Fruit fly (Drosophila melanogaster) whole organism, prepupa: ENCODE measurements around the gene Polr3E.

Experiments used
- Blimp-1 ChIP-seq: fragments of 200-800 bp; sonication (Bioruptor generic); optimal IDR thresholded peaks from 3 replicates; lab custom pipeline; 2017; ENCODE audit warnings: missing biosample characterization, missing genetic modification characterization, mild to moderate bottlenecking, moderate library complexity, missing genetic modification reagents
- CG10631 ChIP-seq: fragments of 200-800 bp; sonication (Bioruptor generic); optimal IDR thresholded peaks from 2 replicates; lab custom pipeline; 2016; ENCODE audit warnings: missing biosample characterization, missing genetic modification characterization
- CG10669 ChIP-seq: fragments of 200-800 bp; sonication (Bioruptor generic); optimal IDR thresholded peaks from 3 replicates; lab custom pipeline; 2018; ENCODE audit warnings: missing biosample characterization, mild to moderate bottlenecking, missing genetic modification characterization, moderate library complexity
- CG11294 ChIP-seq: fragments of 200-800 bp; sonication (Bioruptor generic); IDR thresholded peaks from 2 replicates; pipeline ENCODE4 v1.3.6; 2022; ENCODE audit warnings: missing biosample characterization, missing genetic modification characterization
- CG11762 ChIP-seq: fragments of 200-800 bp; sonication (Bioruptor generic); optimal IDR thresholded peaks from 3 replicates; lab custom pipeline; 2016; ENCODE audit warnings: missing biosample characterization, missing genetic modification characterization; ENCODE audit not compliant: insufficient read depth
- CG11902 ChIP-seq: fragments of 200-800 bp; sonication (Bioruptor generic); optimal IDR thresholded peaks from 3 replicates; lab custom pipeline; 2016; ENCODE audit warnings: missing biosample characterization, missing genetic modification characterization
- CG15336 ChIP-seq: fragments of 200-800 bp; sonication (Bioruptor generic); IDR thresholded peaks from 2 replicates; pipeline ENCODE4 v1.3.6; 2022; ENCODE audit warnings: missing biosample characterization, missing genetic modification characterization
- CG1621 ChIP-seq: fragments of 200-800 bp; sonication (Bioruptor generic); optimal IDR thresholded peaks from 3 replicates; lab custom pipeline; 2018; ENCODE audit warnings: missing biosample characterization, mild to moderate bottlenecking, missing genetic modification characterization
- CG16779 ChIP-seq: fragments of 200-800 bp; sonication (Bioruptor generic); optimal IDR thresholded peaks from 3 replicates; lab custom pipeline; 2017; ENCODE audit warnings: missing biosample characterization, mild to moderate bottlenecking, missing genetic modification characterization
- CG3032 ChIP-seq: fragments of 200-800 bp; optimal IDR thresholded peaks from 2 replicates; lab custom pipeline; 2019; ENCODE audit warnings: missing biosample characterization, mild to moderate bottlenecking, missing genetic modification characterization, moderate library complexity
- CG31627 ChIP-seq: fragments of 200-800 bp; sonication (Bioruptor generic); optimal IDR thresholded peaks from 3 replicates; lab custom pipeline; 2016; ENCODE audit warnings: missing biosample characterization, missing genetic modification characterization
- CG32006 ChIP-seq: fragments of 200-800 bp; sonication (Bioruptor generic); optimal IDR thresholded peaks from 3 replicates; lab custom pipeline; 2017; ENCODE audit warnings: missing biosample characterization, mild to moderate bottlenecking, missing genetic modification characterization
- CG34406 ChIP-seq: fragments of 200-800 bp; sonication (Bioruptor generic); optimal IDR thresholded peaks from 3 replicates; lab custom pipeline; 2016; ENCODE audit warnings: missing biosample characterization, missing genetic modification characterization
- CG3919 ChIP-seq: fragments of 200-800 bp; sonication (Bioruptor generic); optimal IDR thresholded peaks from 3 replicates; lab custom pipeline; 2016; ENCODE audit warnings: missing biosample characterization, missing genetic modification characterization
- CG4318 ChIP-seq: fragments of 200-800 bp; sonication (Bioruptor generic); optimal IDR thresholded peaks from 3 replicates; lab custom pipeline; 2017; ENCODE audit warnings: missing biosample characterization, mild to moderate bottlenecking, missing genetic modification characterization
- CG6163 ChIP-seq: fragments of 200-800 bp; sonication (Bioruptor generic); IDR thresholded peaks from 3 replicates; pipeline ENCODE4 v1.3.6; 2022; ENCODE audit warnings: missing biosample characterization, missing genetic modification characterization
- CG6792 ChIP-seq: fragments of 200-800 bp; sonication (Bioruptor generic); optimal IDR thresholded peaks from 3 replicates; lab custom pipeline; 2016; ENCODE audit warnings: missing biosample characterization, missing genetic modification characterization
- CG6854 ChIP-seq: fragments of 200-800 bp; sonication (Bioruptor generic); optimal IDR thresholded peaks from 2 replicates; lab custom pipeline; 2017; ENCODE audit warnings: missing biosample characterization, mild to moderate bottlenecking, missing genetic modification characterization
- CG7368 ChIP-seq: fragments of 200-800 bp; sonication (Bioruptor generic); optimal IDR thresholded peaks from 3 replicates; lab custom pipeline; 2016; ENCODE audit warnings: missing biosample characterization, missing genetic modification characterization
- CG8119 ChIP-seq: fragments of 200-800 bp; sonication (Bioruptor generic); IDR thresholded peaks from 3 replicates; pipeline ENCODE4 v1.3.6; 2022; ENCODE audit warnings: missing biosample characterization, missing genetic modification characterization
- CG9139 ChIP-seq: fragments of 200-800 bp; sonication (Bioruptor generic); optimal IDR thresholded peaks from 3 replicates; lab custom pipeline; 2017; ENCODE audit warnings: missing biosample characterization, mild to moderate bottlenecking, missing genetic modification characterization
- Eip75B ChIP-seq: fragments of 200-800 bp; sonication (Bioruptor generic); optimal IDR thresholded peaks from 3 replicates; lab custom pipeline; 2016; ENCODE audit warnings: missing biosample characterization, missing genetic modification characterization
- Eip78C ChIP-seq: fragments of 200-800 bp; sonication (Bioruptor generic); peaks from one replicate; lab custom pipeline; 2016; ENCODE audit warnings: missing biosample characterization, missing genetic modification characterization
- Eip93F ChIP-seq: fragments of 200-800 bp; sonication (Bioruptor generic); optimal IDR thresholded peaks from 2 replicates; lab custom pipeline; 2016; ENCODE audit warnings: missing biosample characterization, mild to moderate bottlenecking, missing genetic modification characterization
- Gug ChIP-seq: fragments of 200-800 bp; sonication (Bioruptor generic); IDR thresholded peaks from 2 replicates; pipeline ENCODE4 v1.3.6; 2022; ENCODE audit warnings: missing biosample characterization, missing genetic modification characterization
- Hr39 ChIP-seq: fragments of 200-800 bp; sonication (Bioruptor generic); optimal IDR thresholded peaks from 2 replicates; lab custom pipeline; 2016; ENCODE audit warnings: missing biosample characterization, missing genetic modification characterization
- Hr4 ChIP-seq: fragments of 200-800 bp; sonication (Bioruptor generic); optimal IDR thresholded peaks from 3 replicates; lab custom pipeline; 2016; ENCODE audit warnings: missing biosample characterization, missing genetic modification characterization
- Lpt ChIP-seq: fragments of 200-800 bp; sonication (Bioruptor generic); optimal IDR thresholded peaks from 3 replicates; lab custom pipeline; 2016; ENCODE audit warnings: missing biosample characterization, missing genetic modification characterization
- Met ChIP-seq: fragments of 200-800 bp; sonication (Bioruptor generic); optimal IDR thresholded peaks from 3 replicates; lab custom pipeline; 2016; ENCODE audit warnings: missing biosample characterization, missing genetic modification characterization
- OdsH ChIP-seq: fragments of 200-800 bp; sonication (Bioruptor generic); optimal IDR thresholded peaks from 3 replicates; lab custom pipeline; 2016; ENCODE audit warnings: missing biosample characterization, missing genetic modification characterization
- Smox ChIP-seq: fragments of 200-800 bp; sonication (Bioruptor generic); optimal IDR thresholded peaks from 3 replicates; lab custom pipeline; 2016; ENCODE audit warnings: missing biosample characterization, missing genetic modification characterization
- Sox102F ChIP-seq: fragments of 200-800 bp; sonication (Bioruptor generic); optimal IDR thresholded peaks from 2 replicates; lab custom pipeline; 2016; ENCODE audit warnings: missing biosample characterization, mild to moderate bottlenecking, missing genetic modification characterization
- Sox14 ChIP-seq: fragments of 200-800 bp; sonication (Bioruptor generic); optimal IDR thresholded peaks from 3 replicates; lab custom pipeline; 2016; ENCODE audit warnings: missing biosample characterization, missing genetic modification characterization
- Sox15 ChIP-seq: fragments of 200-800 bp; sonication (Bioruptor generic); optimal IDR thresholded peaks from 3 replicates; lab custom pipeline; 2016; ENCODE audit warnings: missing biosample characterization, missing genetic modification characterization
- achi ChIP-seq: fragments of 200-800 bp; sonication (Bioruptor generic); optimal IDR thresholded peaks from 3 replicates; lab custom pipeline; 2016; ENCODE audit warnings: missing biosample characterization, missing genetic modification characterization
- acj6 ChIP-seq: fragments of 200-800 bp; sonication (Bioruptor generic); optimal IDR thresholded peaks from 3 replicates; lab custom pipeline; 2016; ENCODE audit warnings: missing biosample characterization, missing genetic modification characterization
- cyc ChIP-seq: fragments of 200-800 bp; sonication (Bioruptor generic); optimal IDR thresholded peaks from 3 replicates; lab custom pipeline; 2016; ENCODE audit warnings: missing biosample characterization, missing genetic modification characterization
- dac ChIP-seq: fragments of 200-800 bp; sonication (Bioruptor generic); optimal IDR thresholded peaks from 2 replicates; lab custom pipeline; 2017; ENCODE audit warnings: missing biosample characterization, mild to moderate bottlenecking, missing genetic modification characterization
- dsx ChIP-seq: fragments of 200-800 bp; optimal IDR thresholded peaks from 3 replicates; lab custom pipeline; 2019; ENCODE audit warnings: missing biosample characterization, mild to moderate bottlenecking, missing genetic modification characterization, moderate library complexity; ENCODE audit not compliant: poor library complexity, severe bottlenecking
- eg ChIP-seq: fragments of 200-800 bp; sonication (Bioruptor generic); IDR thresholded peaks from 3 replicates; pipeline ENCODE4 v1.3.6; 2022; ENCODE audit warnings: missing biosample characterization, missing genetic modification characterization
- esn ChIP-seq: fragments of 200-800 bp; sonication (Bioruptor generic); optimal IDR thresholded peaks from 2 replicates; lab custom pipeline; 2016; ENCODE audit warnings: missing biosample characterization, mild to moderate bottlenecking, missing genetic modification characterization, moderate library complexity
- fd59A ChIP-seq: fragments of 200-800 bp; sonication (Bioruptor generic); optimal IDR thresholded peaks from 2 replicates; lab custom pipeline; 2017; ENCODE audit warnings: missing biosample characterization, mild to moderate bottlenecking, missing genetic modification characterization, missing genetic modification reagents
- lz ChIP-seq: fragments of 200-800 bp; sonication (Bioruptor generic); optimal IDR thresholded peaks from 3 replicates; lab custom pipeline; 2016; ENCODE audit warnings: missing biosample characterization, missing genetic modification characterization
- net ChIP-seq: fragments of 200-800 bp; sonication (Bioruptor generic); optimal IDR thresholded peaks from 3 replicates; lab custom pipeline; 2016; ENCODE audit warnings: missing biosample characterization, missing genetic modification characterization
- pdm3 ChIP-seq: fragments of 200-800 bp; sonication (Bioruptor generic); optimal IDR thresholded peaks from 3 replicates; lab custom pipeline; 2016; ENCODE audit warnings: missing biosample characterization, missing genetic modification characterization
- salr ChIP-seq, 2 experiments: fragments of 200-800 bp; sonication (Bioruptor generic); optimal IDR thresholded peaks; 3 replicates each; lab custom pipeline; 2016 to 2018; ENCODE audit warnings: missing biosample characterization in 2 of 2, missing genetic modification characterization in 2 of 2, mild to moderate bottlenecking in 1 of 2
- spab ChIP-seq: fragments of 200-800 bp; sonication (Bioruptor generic); optimal IDR thresholded peaks from 2 replicates; lab custom pipeline; 2017; ENCODE audit warnings: missing biosample characterization, mild to moderate bottlenecking, missing genetic modification characterization, missing genetic modification reagents
- ss ChIP-seq, 2 experiments: fragments of 200-800 bp; sonication (Bioruptor generic); optimal IDR thresholded peaks; 2 replicates in 1 of 2; 3 replicates in 1 of 2; lab custom pipeline; 2017 to 2018; ENCODE audit warnings: mild to moderate bottlenecking in 2 of 2, missing biosample characterization in 2 of 2, missing genetic modification characterization in 2 of 2, moderate library complexity in 1 of 2
- topi ChIP-seq: fragments of 200-800 bp; sonication (Bioruptor generic); optimal IDR thresholded peaks from 3 replicates; lab custom pipeline; 2016; ENCODE audit warnings: missing biosample characterization, missing genetic modification characterization
- vri ChIP-seq: fragments of 200-800 bp; sonication (Bioruptor generic); optimal IDR thresholded peaks from 3 replicates; lab custom pipeline; 2016; ENCODE audit warnings: missing biosample characterization, mild to moderate bottlenecking, missing genetic modification characterization

Gene Polr3E

DNA sequence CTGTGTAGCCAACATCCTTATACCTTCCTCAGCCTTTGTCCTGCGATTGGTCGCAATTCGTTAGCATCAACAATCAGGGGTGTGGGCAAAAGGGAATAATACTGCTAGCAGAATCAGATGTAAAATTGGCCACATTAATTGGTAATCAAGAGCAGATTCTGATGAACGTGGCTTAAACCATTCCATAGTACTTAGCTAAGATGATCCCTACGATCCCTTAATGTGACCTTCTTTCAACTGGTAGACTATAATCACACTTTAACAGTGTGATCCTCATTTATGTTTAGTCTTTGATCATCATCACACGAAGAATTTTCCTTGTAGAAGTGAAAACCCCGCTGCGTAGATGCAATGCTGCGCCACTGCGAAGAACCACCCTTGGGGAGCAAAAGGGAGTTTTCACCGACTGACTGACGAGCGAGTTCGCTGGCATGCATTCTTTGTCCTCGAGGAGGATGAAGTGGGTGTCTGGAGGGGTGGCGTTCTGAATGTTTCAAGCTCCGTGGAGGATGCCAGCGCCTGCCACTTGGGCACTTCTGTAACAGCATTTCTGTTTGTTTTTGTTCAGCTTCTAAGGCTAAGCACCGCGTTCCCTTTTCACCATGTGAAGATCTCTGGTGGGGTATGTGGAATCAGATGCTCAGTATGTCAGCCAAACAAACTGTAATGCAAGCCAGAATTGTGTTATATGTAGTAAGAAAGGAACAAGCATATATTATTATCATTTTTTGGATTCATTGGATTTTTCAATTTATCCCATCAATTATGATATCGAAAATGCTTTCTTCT is 12.5 kb downstream of the Polr3E start:
- peak; percentile 38 for TF ChIP-seq dsx (GFP tag; lab: Kevin White, UChicago)
- TF ChIP-seq Smox (GFP tag; lab: Kevin White, UChicago) = peak; percentile 19
- peak; percentile 31 to 59 for TF ChIP-seq ss (GFP tag; optimal IDR thresholded peaks at IDR 0.05; lab: Kevin White, UChicago)
- no peak for TF ChIP-seq Gug (GFP tag; lab: Robert Waterston, UW)
- TF ChIP-seq CG10631 = peak; percentile 35
- peak; percentile 4 for TF ChIP-seq CG11762 (GFP tag; lab: Kevin White, UChicago)
- TF ChIP-seq CG9139 = peak; percentile 36
- TF ChIP-seq CG31627 (GFP tag; lab: Kevin White, UChicago) = peak; percentile 30
- TF ChIP-seq lz = peak; percentile 18
- no peak for TF ChIP-seq CG15336 (GFP tag; lab: Robert Waterston, UW)
- TF ChIP-seq CG3919 (GFP tag; lab: Kevin White, UChicago) = peak; percentile 37
- TF ChIP-seq pdm3 (GFP tag; lab: Kevin White, UChicago) = peak; percentile 40
- TF ChIP-seq Sox14 (GFP tag; lab: Kevin White, UChicago) = peak; percentile 21
- peak; percentile 66 for TF ChIP-seq CG3032 (tag; lab: Kevin White, UChicago)
- no peak for TF ChIP-seq CG6163 (GFP tag; lab: Robert Waterston, UW)
- peak; percentile 15 for TF ChIP-seq OdsH (GFP tag; lab: Kevin White, UChicago)
- peak; percentile 8 for TF ChIP-seq topi (GFP tag; lab: Kevin White, UChicago)
- TF ChIP-seq Hr39 (GFP tag; lab: Kevin White, UChicago) = peak; percentile 20
- no peak for TF ChIP-seq Lpt (GFP tag; lab: Kevin White, UChicago)
- TF ChIP-seq vri = no peak
- peak; percentile 7 for TF ChIP-seq achi (GFP tag; lab: Kevin White, UChicago)
- TF ChIP-seq spab (GFP tag; lab: Kevin White, UChicago) = peak; percentile 48
- no peak for TF ChIP-seq CG11902 (GFP tag; lab: Kevin White, UChicago)
- TF ChIP-seq CG4318 (GFP tag; lab: Kevin White, UChicago) = peak; percentile 50
- no peak for TF ChIP-seq Blimp-1 (GFP tag; lab: Kevin White, UChicago)
- TF ChIP-seq acj6 (GFP tag; lab: Kevin White, UChicago) = peak; percentile 39
- peak; percentile 47 for TF ChIP-seq fd59A (GFP tag; lab: Kevin White, UChicago)
- peak; percentile 16 for TF ChIP-seq net (GFP tag; lab: Kevin White, UChicago)
- TF ChIP-seq Hr4 (GFP tag; lab: Kevin White, UChicago) = peak; percentile 61
- no peak for TF ChIP-seq Met
- peak; percentile 9 to 25 for TF ChIP-seq salr (GFP tag; optimal IDR thresholded peaks at IDR 0.05; lab: Kevin White, UChicago)
- TF ChIP-seq CG1621 (tag; lab: Kevin White, UChicago) = peak; percentile 46
- TF ChIP-seq esn = peak; percentile 20
- peak; percentile 24 for TF ChIP-seq CG7368 (GFP tag; lab: Kevin White, UChicago)
- peak; percentile 78 for TF ChIP-seq Eip78C (GFP tag; lab: Kevin White, UChicago)
- TF ChIP-seq CG10669 (GFP tag; lab: Kevin White, UChicago) = peak; percentile 51
- TF ChIP-seq Sox15 (GFP tag; lab: Kevin White, UChicago) = no peak
- TF ChIP-seq dac (GFP tag; lab: Kevin White, UChicago) = peak; percentile 8
- no peak for TF ChIP-seq Eip93F
- TF ChIP-seq Sox102F (GFP tag; lab: Kevin White, UChicago) = peak; percentile 8
- TF ChIP-seq cyc (GFP tag; lab: Kevin White, UChicago) = peak; percentile 13
- TF ChIP-seq CG6854 (GFP tag; lab: Kevin White, UChicago) = no peak
- 0 out of 3 replicates have a peak, but pooled peaks have one; percentile 31 for TF ChIP-seq CG8119
- TF ChIP-seq CG6792 (GFP tag; lab: Kevin White, UChicago) = peak; percentile 45
- no peak for TF ChIP-seq eg (GFP tag; lab: Robert Waterston, UW)
- no peak for TF ChIP-seq CG16779 (tag; lab: Kevin White, UChicago)
- TF ChIP-seq Eip75B (GFP tag; lab: Kevin White, UChicago) = peak; percentile 52
- no peak for TF ChIP-seq CG34406
- TF ChIP-seq CG11294 (GFP tag; lab: Robert Waterston, UW) = no peak
- peak; percentile 58 for TF ChIP-seq CG32006 (GFP tag; lab: Kevin White, UChicago)
